Worm (Caenorhabditis elegans): Measurements from ENCODE around the gene slc-17.5.

slc-17.5 gene

DNA sequence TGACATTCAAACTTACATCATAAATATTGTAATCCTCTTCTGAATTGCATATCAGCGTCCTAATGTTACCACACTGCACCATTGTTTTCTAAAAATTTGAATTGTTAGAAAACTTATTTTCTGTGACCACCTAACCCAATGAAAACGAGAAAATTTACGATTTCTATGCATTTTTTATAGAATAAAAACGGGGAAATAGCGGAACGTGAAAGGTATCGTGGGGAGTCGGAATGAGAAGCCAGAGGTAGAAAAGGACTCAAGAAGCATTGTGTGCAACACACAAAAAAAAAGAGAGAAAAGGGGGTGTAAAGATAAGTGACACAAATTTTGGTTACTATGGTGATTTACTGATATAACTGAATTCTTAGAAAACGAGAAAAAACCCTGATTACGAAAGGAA is 34.5 kb downstream of the slc-17.5 start, which contains the start of gene C16D9.6:
TSS of gene C16D9.6 (minus strand) at position 101 of the 400 bp plus-strand sequence.
- TF ChIP-seq ref-1 (GFP tag; conservative IDR thresholded peaks at IDR 0.05), result no peak
- TF ChIP-seq tab-1 (GFP tag; IDR thresholded peaks at IDR 0.05), result no peak
- TF ChIP-seq flt-1 (GFP tag; IDR thresholded peaks at IDR 0.05), result no peak
- no peak for TF ChIP-seq T22C8.4 (GFP tag; IDR thresholded peaks at IDR 0.05)
- no peak for TF ChIP-seq klf-2 (GFP tag; conservative IDR thresholded peaks at IDR 0.05)
- TF ChIP-seq cog-1 (tag; optimal IDR thresholded peaks at IDR 0.05), result no peak
- no peak for TF ChIP-seq med-1 (GFP tag; optimal IDR thresholded peaks at IDR 0.05; ENCODE audit: insufficient read depth)
- no peak for TF ChIP-seq ztf-29 (GFP tag; IDR thresholded peaks at IDR 0.05)
- TF ChIP-seq ztf-23 (GFP tag; IDR thresholded peaks at IDR 0.05), result no peak

DNA sequence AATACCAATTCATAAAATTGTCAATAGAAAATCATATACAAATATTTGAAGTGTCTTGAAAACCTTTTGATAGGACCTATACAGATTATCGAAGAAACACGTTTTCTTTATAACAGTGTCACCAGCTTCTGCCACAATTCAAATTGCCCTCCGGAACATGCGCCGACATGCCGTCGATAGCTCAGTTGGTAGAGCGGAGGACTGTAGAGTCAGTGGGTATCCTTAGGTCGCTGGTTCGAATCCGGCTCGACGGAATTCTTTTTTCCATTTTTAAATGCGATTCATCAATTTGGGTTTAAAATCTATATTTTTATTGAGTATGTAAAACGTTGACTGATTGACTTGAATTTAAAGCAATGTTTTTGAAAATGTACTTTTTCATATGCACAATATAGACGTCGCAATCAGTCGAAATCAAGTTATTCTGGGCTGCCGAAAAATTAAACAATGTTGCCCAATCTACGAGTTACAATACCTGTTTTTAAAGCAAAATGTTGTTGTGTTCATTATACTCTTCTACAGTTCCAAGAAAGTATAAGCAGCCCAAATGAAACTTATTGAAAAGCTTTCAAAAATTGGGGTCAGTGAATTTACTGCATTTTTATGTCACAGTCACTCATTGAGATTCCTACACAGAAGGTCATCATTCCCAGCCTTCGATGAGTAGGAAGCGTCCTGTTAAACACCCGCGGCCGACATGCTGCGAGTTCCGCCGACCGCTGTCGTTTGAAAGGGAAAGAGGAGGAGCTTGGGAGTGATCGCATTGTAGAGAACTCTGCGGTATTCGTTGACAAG is 37.2 kb downstream of the slc-17.5 start:
- TF ChIP-seq flt-1 (GFP tag; IDR thresholded peaks at IDR 0.05) (0 out of 2 replicates have a peak, but pooled peaks have one; percentile 36), cog-1 (tag; optimal IDR thresholded peaks at IDR 0.05) (no peak)

- TF ChIP-seq ztf-29 (GFP tag; IDR thresholded peaks at IDR 0.05) (no peak), T22C8.4 (GFP tag; IDR thresholded peaks at IDR 0.05) (no peak), flt-1 (GFP tag; IDR thresholded peaks at IDR 0.05) (no peak), ref-1 (GFP tag; conservative IDR thresholded peaks at IDR 0.05) (no peak), ztf-23 (GFP tag; IDR thresholded peaks at IDR 0.05) (no peak), klf-2 (GFP tag; conservative IDR thresholded peaks at IDR 0.05) (no peak), cog-1 (tag; optimal IDR thresholded peaks at IDR 0.05) (no peak), med-1 (GFP tag; optimal IDR thresholded peaks at IDR 0.05; ENCODE audit: insufficient read depth) (no peak), tab-1 (GFP tag; IDR thresholded peaks at IDR 0.05) (no peak)
Measured at ce11 chrV:8245457-8245856, 39.2 kb downstream of the slc-17.5 start, which contains the start of gene C16D9.5. Gene C16D9.5 (minus strand): TSS chrV:8245557.

ce11 chrV:8243201-8243600 is 41.5 kb downstream of the slc-17.5 start:
- no peak for TF ChIP-seq ztf-23 (GFP tag; IDR thresholded peaks at IDR 0.05)
- no peak for TF ChIP-seq tab-1 (GFP tag; IDR thresholded peaks at IDR 0.05)
- TF ChIP-seq cog-1 (tag; optimal IDR thresholded peaks at IDR 0.05), result no peak
- TF ChIP-seq klf-2 (GFP tag; conservative IDR thresholded peaks at IDR 0.05), result no peak
- no peak for TF ChIP-seq T22C8.4 (GFP tag; IDR thresholded peaks at IDR 0.05)
- TF ChIP-seq med-1 (GFP tag; optimal IDR thresholded peaks at IDR 0.05; ENCODE audit: insufficient read depth), result no peak
- TF ChIP-seq flt-1 (GFP tag; IDR thresholded peaks at IDR 0.05), result no peak
- TF ChIP-seq ztf-29 (GFP tag; IDR thresholded peaks at IDR 0.05), result no peak
- TF ChIP-seq ref-1 (GFP tag; conservative IDR thresholded peaks at IDR 0.05), result no peak

ce11 chrV:8242798-8243197 is 41.9 kb downstream of the slc-17.5 start, which contains the start of gene C16D9.4:
Gene C16D9.4 (minus strand): TSS chrV:8242898.
- TF ChIP-seq med-1 (GFP tag; optimal IDR thresholded peaks at IDR 0.05; ENCODE audit: insufficient read depth) (no peak), ztf-23 (GFP tag; IDR thresholded peaks at IDR 0.05) (no peak), ref-1 (GFP tag; conservative IDR thresholded peaks at IDR 0.05) (no peak), tab-1 (GFP tag; IDR thresholded peaks at IDR 0.05) (no peak), ztf-29 (GFP tag; IDR thresholded peaks at IDR 0.05) (no peak), flt-1 (GFP tag; IDR thresholded peaks at IDR 0.05) (no peak), klf-2 (GFP tag; conservative IDR thresholded peaks at IDR 0.05) (no peak), T22C8.4 (GFP tag; IDR thresholded peaks at IDR 0.05) (no peak), cog-1 (tag; optimal IDR thresholded peaks at IDR 0.05) (no peak)

DNA sequence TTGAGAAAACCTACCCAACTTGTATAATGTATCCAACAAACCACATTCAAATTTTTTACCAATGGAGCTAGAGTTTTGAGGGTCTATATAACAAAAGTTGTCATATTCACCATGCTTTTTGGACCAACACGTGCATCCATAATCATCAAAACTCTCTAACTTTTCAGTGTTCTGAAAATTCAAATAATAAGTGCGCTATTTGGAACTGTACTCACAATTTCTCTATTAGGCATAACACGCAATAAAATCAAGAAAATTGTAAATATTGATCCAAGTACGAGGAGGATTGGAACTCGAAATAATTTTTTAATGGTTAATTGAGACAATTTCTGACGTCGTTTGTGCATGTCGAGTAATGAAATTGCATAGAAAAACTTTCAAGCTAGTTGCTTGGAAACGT is 44.8 kb downstream of the slc-17.5 start, which contains the start of gene C16D9.3:
TSS of gene C16D9.3 (minus strand) at position 101 of the 400 bp plus-strand sequence.
- TF ChIP-seq ztf-23 (GFP tag; IDR thresholded peaks at IDR 0.05), result no peak
- no peak for TF ChIP-seq tab-1 (GFP tag; IDR thresholded peaks at IDR 0.05)
- TF ChIP-seq T22C8.4 (GFP tag; IDR thresholded peaks at IDR 0.05), result no peak
- TF ChIP-seq cog-1 (tag; optimal IDR thresholded peaks at IDR 0.05), result no peak
- no peak for TF ChIP-seq med-1 (GFP tag; optimal IDR thresholded peaks at IDR 0.05; ENCODE audit: insufficient read depth)
- TF ChIP-seq ref-1 (GFP tag; conservative IDR thresholded peaks at IDR 0.05), result no peak
- TF ChIP-seq flt-1 (GFP tag; IDR thresholded peaks at IDR 0.05), result no peak
- TF ChIP-seq ztf-29 (GFP tag; IDR thresholded peaks at IDR 0.05), result no peak
- no peak for TF ChIP-seq klf-2 (GFP tag; conservative IDR thresholded peaks at IDR 0.05)

ce11 chrV:8238290-8238689 is 46.4 kb downstream of the slc-17.5 start, which contains the start of gene rol-3:
Gene rol-3 (minus strand): TSS chrV:8238409.
- TF ChIP-seq T22C8.4 (GFP tag; IDR thresholded peaks at IDR 0.05) (no peak), med-1 (GFP tag; optimal IDR thresholded peaks at IDR 0.05; ENCODE audit: insufficient read depth) (no peak)

ce11 chrV:8235331-8235730 is 49.4 kb downstream of the slc-17.5 start:
- TF ChIP-seq flt-1 (GFP tag; IDR thresholded peaks at IDR 0.05) (0 out of 2 replicates have a peak, but pooled peaks have one; percentile 68), ref-1 (GFP tag; conservative IDR thresholded peaks at IDR 0.05) (peak; percentile 47), ztf-29 (GFP tag; IDR thresholded peaks at IDR 0.05) (peak; percentile 59; the same call in 1 of the 2 replicates), T22C8.4 (GFP tag; IDR thresholded peaks at IDR 0.05) (0 out of 2 replicates have a peak, but pooled peaks have one; percentile 40), tab-1 (GFP tag; IDR thresholded peaks at IDR 0.05) (no peak; the same call in 1 of the 2 replicates), cog-1 (tag; optimal IDR thresholded peaks at IDR 0.05) (no peak), klf-2 (GFP tag; conservative IDR thresholded peaks at IDR 0.05) (no peak), ztf-23 (GFP tag; IDR thresholded peaks at IDR 0.05) (0 out of 2 replicates have a peak, but pooled peaks have one; percentile 45)
